Fruit fly (Drosophila melanogaster): ENCODE data around the gene CG43439.

Gene CG43439

dm6 chr3L:6968961-6969814, 15.2 kb downstream of the CG43439 start, which contains the start of the genes Mis12 and CG9953 (continued):
- TF ChIP-seq Hr38 (GFP tag; optimal IDR thresholded peaks at IDR 0.05), result no peak
- TF ChIP-seq Hr4 (GFP tag; optimal IDR thresholded peaks at IDR 0.05), result peak; percentile 57
- no peak for TF ChIP-seq ss (GFP tag; optimal IDR thresholded peaks at IDR 0.05)
- no peak for TF ChIP-seq salr (GFP tag; optimal IDR thresholded peaks at IDR 0.05)
- TF ChIP-seq Eip78C (GFP tag), result peak; percentile 86
- TF ChIP-seq esn (GFP tag; optimal IDR thresholded peaks at IDR 0.05), result peak; percentile 63
- TF ChIP-seq fkh (GFP tag; optimal IDR thresholded peaks at IDR 0.05), result no peak
- TF ChIP-seq OdsH (GFP tag; optimal IDR thresholded peaks at IDR 0.05), result peak; percentile 32
- peak; percentile 61 for TF ChIP-seq CG15336 (GFP tag; IDR thresholded peaks at IDR 0.05)

- TF ChIP-seq Lpt (GFP tag; optimal IDR thresholded peaks at IDR 0.05) (no peak), OdsH (GFP tag; optimal IDR thresholded peaks at IDR 0.05) (no peak), Gug (GFP tag; IDR thresholded peaks at IDR 0.05) (no peak)
Observed at dm6 chr3L:6967797-6968196, 16.6 kb downstream of the CG43439 start, which contains the start of gene CG10064. Gene CG10064 (minus strand): TSS chr3L:6967897.

dm6 chr3L:6964488-6965152, 19.8 kb downstream of the CG43439 start, which contains the start of gene sgl:
Gene sgl (minus strand): TSS chr3L:6964758.
- TF ChIP-seq CG3919 (GFP tag; optimal IDR thresholded peaks at IDR 0.05), result peak; percentile 59
- peak; percentile 28 for TF ChIP-seq achi (GFP tag; optimal IDR thresholded peaks at IDR 0.05)
- TF ChIP-seq Met (GFP tag; optimal IDR thresholded peaks at IDR 0.05), result peak; percentile 8
- no peak for TF ChIP-seq fd59A (GFP tag; optimal IDR thresholded peaks at IDR 0.05)
- TF ChIP-seq CG8632 (GFP tag; optimal IDR thresholded peaks at IDR 0.05), result no peak
- no peak for TF ChIP-seq lz (GFP tag; optimal IDR thresholded peaks at IDR 0.05)
- TF ChIP-seq CG8319 (GFP tag; optimal IDR thresholded peaks at IDR 0.05), result no peak
- no peak for TF ChIP-seq Hr38 (GFP tag; optimal IDR thresholded peaks at IDR 0.05)
- TF ChIP-seq CG15336 (GFP tag; IDR thresholded peaks at IDR 0.05), result peak; percentile 55; the same call in 1 of the 2 replicates
- TF ChIP-seq CG6808 (GFP tag; optimal IDR thresholded peaks at IDR 0.05), result peak; percentile 34
- TF ChIP-seq Sox14 (GFP tag; optimal IDR thresholded peaks at IDR 0.05), result peak; percentile 36
- TF ChIP-seq Hr4 (GFP tag; optimal IDR thresholded peaks at IDR 0.05), result no peak
- TF ChIP-seq Lpt (GFP tag; optimal IDR thresholded peaks at IDR 0.05), result peak; percentile 62
- no peak for TF ChIP-seq Hr39 (GFP tag; optimal IDR thresholded peaks at IDR 0.05)
- TF ChIP-seq Sox102F (GFP tag; optimal IDR thresholded peaks at IDR 0.05), result no peak
- no peak for TF ChIP-seq Blimp-1 (GFP tag; optimal IDR thresholded peaks at IDR 0.05)
- no peak for TF ChIP-seq Ets21C (GFP tag; optimal IDR thresholded peaks at IDR 0.05)
- peak; percentile 27 for TF ChIP-seq CG10669 (GFP tag; optimal IDR thresholded peaks at IDR 0.05)
- TF ChIP-seq Sox15 (GFP tag; optimal IDR thresholded peaks at IDR 0.05), result no peak
- peak; percentile 51 for TF ChIP-seq esn (GFP tag; optimal IDR thresholded peaks at IDR 0.05)
- TF ChIP-seq CG7368 (GFP tag; optimal IDR thresholded peaks at IDR 0.05), result no peak
- TF ChIP-seq CG1621 (tag; optimal IDR thresholded peaks at IDR 0.05), result peak; percentile 72
- TF ChIP-seq CG9139 (GFP tag; optimal IDR thresholded peaks at IDR 0.05), result peak; percentile 54
- peak; percentile 48; the same call in 2 of the 3 replicates for TF ChIP-seq CG8119 (GFP tag; IDR thresholded peaks at IDR 0.05)
- no peak for TF ChIP-seq dac (GFP tag; optimal IDR thresholded peaks at IDR 0.05)
- TF ChIP-seq salr (GFP tag; optimal IDR thresholded peaks at IDR 0.05), result peak in 1 of 2 experiments; percentile 36
- no peak for TF ChIP-seq CG6792 (GFP tag; optimal IDR thresholded peaks at IDR 0.05)
- peak; percentile 75 for TF ChIP-seq eg (GFP tag; IDR thresholded peaks at IDR 0.05)
- TF ChIP-seq net (GFP tag; optimal IDR thresholded peaks at IDR 0.05), result peak; percentile 4
- peak; percentile 29 for TF ChIP-seq spab (GFP tag; optimal IDR thresholded peaks at IDR 0.05)
- no peak for TF ChIP-seq CG10631 (GFP tag; optimal IDR thresholded peaks at IDR 0.05)
- TF ChIP-seq CG34406 (GFP tag; optimal IDR thresholded peaks at IDR 0.05), result peak; percentile 31
- TF ChIP-seq CG4318 (GFP tag; optimal IDR thresholded peaks at IDR 0.05), result no peak
- TF ChIP-seq fd85E (GFP tag; optimal IDR thresholded peaks at IDR 0.05), result no peak
- TF ChIP-seq CG16779 (tag; optimal IDR thresholded peaks at IDR 0.05), result peak; percentile 72
- no peak for TF ChIP-seq acj6 (GFP tag; optimal IDR thresholded peaks at IDR 0.05)
- peak; percentile 48 for TF ChIP-seq CG6854 (GFP tag; optimal IDR thresholded peaks at IDR 0.05)
- TF ChIP-seq CG6276 (GFP tag; optimal IDR thresholded peaks at IDR 0.05), result peak; percentile 74
- no peak for TF ChIP-seq CG11902 (GFP tag; optimal IDR thresholded peaks at IDR 0.05)
- TF ChIP-seq fkh (GFP tag; optimal IDR thresholded peaks at IDR 0.05), result no peak
